Worm (Caenorhabditis elegans) whole organism, mixed stage, embryonic: ENCODE results near the gene F52D10.2.

Experiments
- M03D4.4 ChIP-seq: sonication (generic microtip); optimal IDR thresholded peaks from 2 replicates; lab custom pipeline; 2017; ENCODE audit warnings: mild to moderate bottlenecking, missing genetic modification characterization, missing compliant biosample characterization
- bed-3 ChIP-seq: fragments of 200-800 bp; sonication (Bioruptor generic); optimal IDR thresholded peaks from 3 replicates; lab custom pipeline; 2018; ENCODE audit warnings: mild to moderate bottlenecking, missing genetic modification characterization, moderate library complexity, missing compliant biosample characterization
- blmp-1 ChIP-seq: fragments of 150-350 bp; optimal IDR thresholded peaks from 2 replicates; lab custom pipeline; 2014; ENCODE audit warnings: missing biosample characterization, missing genetic modification characterization
- ceh-39 ChIP-seq: fragments of 150-350 bp; optimal IDR thresholded peaks from 2 replicates; lab custom pipeline; 2014; ENCODE audit warnings: missing biosample characterization, missing genetic modification characterization
- ceh-43 ChIP-seq: fragments of 200-800 bp; sonication (Bioruptor generic); optimal IDR thresholded peaks from 2 replicates; lab custom pipeline; 2018; ENCODE audit warnings: mild to moderate bottlenecking, missing genetic modification characterization, moderate library complexity, missing compliant biosample characterization
- ceh-83 ChIP-seq: fragments of 200-800 bp; sonication (Bioruptor generic); optimal IDR thresholded peaks from 2 replicates; lab custom pipeline; 2018; ENCODE audit warnings: mild to moderate bottlenecking, missing genetic modification characterization, missing compliant biosample characterization
- ces-1 ChIP-seq: fragments of 150-350 bp; optimal IDR thresholded peaks from 2 replicates; lab custom pipeline; 2014; ENCODE audit warnings: missing biosample characterization, missing genetic modification reagents, missing genetic modification characterization
- cnd-1 ChIP-seq: fragments of 200-800 bp; sonication (Bioruptor generic); optimal IDR thresholded peaks from 2 replicates; lab custom pipeline; 2018; ENCODE audit warnings: mild to moderate bottlenecking, missing genetic modification characterization, missing compliant biosample characterization
- drap-1 ChIP-seq: fragments of 200-800 bp; sonication (Bioruptor generic); optimal IDR thresholded peaks from 3 replicates; lab custom pipeline; 2018; ENCODE audit warnings: mild to moderate bottlenecking, missing genetic modification characterization, missing compliant biosample characterization
- elt-3 ChIP-seq: fragments of 150-350 bp; optimal IDR thresholded peaks from 2 replicates; lab custom pipeline; 2014; ENCODE audit warnings: missing biosample characterization, missing genetic modification characterization
- flh-1 ChIP-seq: fragments of 200-800 bp; sonication (Bioruptor generic); optimal IDR thresholded peaks from 2 replicates; lab custom pipeline; 2018; ENCODE audit warnings: mild to moderate bottlenecking, missing genetic modification characterization, moderate library complexity, missing compliant biosample characterization
- ham-2 ChIP-seq: fragments of 200-800 bp; sonication (Bioruptor generic); optimal IDR thresholded peaks from 2 replicates; lab custom pipeline; 2018; ENCODE audit warnings: mild to moderate bottlenecking, missing genetic modification characterization, missing compliant biosample characterization
- hlh-1 ChIP-seq: fragments of 150-350 bp; optimal IDR thresholded peaks from 2 replicates; lab custom pipeline; 2014; ENCODE audit warnings: missing biosample characterization, missing genetic modification reagents, missing genetic modification characterization
- lin-13 ChIP-seq: fragments of 150-350 bp; optimal IDR thresholded peaks from 2 replicates; lab custom pipeline; 2014; ENCODE audit warnings: missing biosample characterization, missing genetic modification characterization
- lin-32 ChIP-seq: fragments of 200-800 bp; sonication (Bioruptor generic); optimal IDR thresholded peaks from 2 replicates; lab custom pipeline; 2018; ENCODE audit warnings: mild to moderate bottlenecking, missing genetic modification characterization, missing compliant biosample characterization
- lsy-2 ChIP-seq: fragments of 150-350 bp; optimal IDR thresholded peaks from 2 replicates; lab custom pipeline; 2014; ENCODE audit warnings: missing biosample characterization, missing genetic modification characterization
- mep-1 ChIP-seq: fragments of 150-350 bp; optimal IDR thresholded peaks from 2 replicates; lab custom pipeline; 2017; ENCODE audit warnings: missing biosample characterization, missing genetic modification reagents, missing genetic modification characterization, inconsistent platforms
- mls-2 ChIP-seq: sonication (generic microtip); optimal IDR thresholded peaks from 2 replicates; lab custom pipeline; 2016; ENCODE audit warnings: mild to moderate bottlenecking, missing genetic modification characterization, moderate library complexity, missing compliant biosample characterization
- nhr-2 ChIP-seq: fragments of 150-350 bp; optimal IDR thresholded peaks from 2 replicates; lab custom pipeline; 2014; ENCODE audit warnings: missing biosample characterization, missing genetic modification characterization
- nhr-237 ChIP-seq: fragments of 150-350 bp; optimal IDR thresholded peaks from 2 replicates; lab custom pipeline; 2014; ENCODE audit warnings: missing biosample characterization, missing genetic modification characterization
- nhr-28 ChIP-seq: fragments of 150-350 bp; optimal IDR thresholded peaks from 2 replicates; lab custom pipeline; 2014; ENCODE audit warnings: missing biosample characterization, missing genetic modification characterization
- pha-4 ChIP-seq: fragments of 150-350 bp; optimal IDR thresholded peaks from 2 replicates; lab custom pipeline; 2018; ENCODE audit warnings: missing biosample characterization, missing genetic modification reagents, missing genetic modification characterization
- sem-2 ChIP-seq: fragments of 200-800 bp; sonication (Bioruptor generic); optimal IDR thresholded peaks from 2 replicates; lab custom pipeline; 2018; ENCODE audit warnings: mild to moderate bottlenecking, missing genetic modification characterization, missing compliant biosample characterization
- snpc-4 ChIP-seq: fragments of 150-350 bp; optimal IDR thresholded peaks from 2 replicates; lab custom pipeline; 2014; ENCODE audit warnings: missing biosample characterization, missing genetic modification characterization
- sptf-1 ChIP-seq: sonication (generic microtip); optimal IDR thresholded peaks from 2 replicates; lab custom pipeline; 2017; ENCODE audit warnings: mild to moderate bottlenecking, missing genetic modification characterization, moderate library complexity, missing compliant biosample characterization
- tbx-8 ChIP-seq: fragments of 200-800 bp; sonication (Bioruptor generic); optimal IDR thresholded peaks from 2 replicates; lab custom pipeline; 2018; ENCODE audit warnings: mild to moderate bottlenecking, missing genetic modification characterization, moderate library complexity, missing compliant biosample characterization
- unc-120 ChIP-seq: sonication (generic microtip); optimal IDR thresholded peaks from 2 replicates; lab custom pipeline; 2017; ENCODE audit warnings: missing genetic modification characterization, missing compliant biosample characterization; ENCODE audit not compliant: poor library complexity, severe bottlenecking
- unc-62 ChIP-seq: fragments of 150-350 bp; optimal IDR thresholded peaks from 2 replicates; lab custom pipeline; 2014; ENCODE audit warnings: missing biosample characterization, missing genetic modification reagents, missing genetic modification characterization
- zip-8 ChIP-seq: fragments of 150-350 bp; optimal IDR thresholded peaks from 2 replicates; lab custom pipeline; 2014; ENCODE audit warnings: missing biosample characterization, missing genetic modification characterization

F52D10.2 gene

ce11 chrX:11605214-11605765 is 13.8 kb upstream of the F52D10.2 start, which contains the start of gene ftt-2:
Gene ftt-2 (minus strand): TSS chrX:11605419.
- TF ChIP-seq ceh-39 (no peak), nhr-237 (no peak), bed-3 (no peak), ham-2 (GFP tag; lab: Kevin White, UChicago) (no peak), unc-62 (GFP tag; lab: Kevin White, UChicago) (no peak), drap-1 (GFP tag; lab: Kevin White, UChicago) (no peak), sptf-1 (no peak), unc-120 (no peak), M03D4.4 (tag; lab: Kevin White, UChicago) (no peak), hlh-1 (tag; lab: Kevin White, UChicago) (no peak), tbx-8 (no peak), sem-2 (GFP tag; lab: Kevin White, UChicago) (no peak)

DNA sequence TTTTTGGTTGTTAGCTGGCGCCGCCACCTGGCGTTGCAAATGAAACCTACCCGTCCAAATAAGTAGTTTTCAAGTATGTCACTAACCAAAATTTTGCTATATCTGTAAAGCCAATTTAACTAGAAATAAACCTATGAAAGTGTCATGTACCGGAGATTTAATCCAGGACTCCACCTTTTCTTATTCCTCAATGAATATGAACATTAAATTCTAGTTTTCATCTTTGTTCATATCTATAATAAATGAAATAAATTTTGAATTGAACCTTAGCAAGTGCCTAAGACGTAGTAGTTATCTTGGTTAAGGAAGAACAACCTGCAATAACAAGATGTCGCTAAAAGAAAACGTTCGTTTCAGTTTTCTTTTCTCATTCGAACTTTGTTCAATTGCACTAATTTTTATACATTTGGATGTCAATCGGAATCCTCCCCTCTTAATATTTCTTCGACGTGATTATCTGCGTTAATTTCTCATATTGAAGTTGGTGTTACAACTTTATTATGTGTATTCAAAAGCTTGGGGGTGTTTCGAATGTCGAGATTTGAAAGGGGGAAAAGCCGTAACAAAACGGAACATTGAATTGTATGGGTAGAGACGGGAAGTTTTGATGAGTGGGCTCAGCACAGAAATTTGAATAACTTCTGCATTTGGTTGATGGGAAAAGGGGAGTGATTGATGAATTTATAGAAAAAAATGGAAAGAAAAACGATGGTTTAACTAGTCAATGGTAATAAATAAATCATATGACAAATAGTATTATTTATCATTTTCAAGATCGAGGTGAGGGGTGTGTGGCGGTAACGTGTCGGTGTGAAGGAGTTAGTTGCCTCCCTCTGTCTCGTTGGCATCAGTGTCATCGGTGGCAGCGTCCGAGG is 12.0 kb upstream of the F52D10.2 start:
- TF ChIP-seq ceh-83 (GFP tag; lab: Kevin White, UChicago) = peak; percentile 54
- no peak for TF ChIP-seq cnd-1 (tag; lab: Kevin White, UChicago)
- no peak for TF ChIP-seq lin-13
- TF ChIP-seq ceh-43 (GFP tag; lab: Kevin White, UChicago) = no peak
- peak; percentile 61 for TF ChIP-seq ces-1
- TF ChIP-seq snpc-4 (tag; lab: Kevin White, UChicago) = no peak
- TF ChIP-seq unc-120 = no peak
- peak; percentile 23 for TF ChIP-seq sptf-1
- TF ChIP-seq, all 35 proteins: peak for 3

ce11 chrX:11600488-11601106 is 9.1 kb upstream of the F52D10.2 start:
- TF ChIP-seq bed-3 (no peak), mep-1 (tag; lab: Kevin White, UChicago) (peak; percentile 12), ceh-39 (no peak), ceh-83 (GFP tag; lab: Kevin White, UChicago) (no peak), lsy-2 (no peak), blmp-1 (tag; lab: Kevin White, UChicago) (no peak), ces-1 (no peak), unc-120 (no peak), drap-1 (GFP tag; lab: Kevin White, UChicago) (peak; percentile 1), nhr-28 (no peak), ham-2 (GFP tag; lab: Kevin White, UChicago) (peak; percentile 82), pha-4 (peak; percentile 29), lin-32 (GFP tag; lab: Kevin White, UChicago) (no peak), cnd-1 (tag; lab: Kevin White, UChicago) (no peak), elt-3 (tag; lab: Kevin White, UChicago) (no peak), zip-8 (tag; lab: Kevin White, UChicago) (no peak), flh-1 (no peak)

- TF ChIP-seq lin-32 (GFP tag; lab: Kevin White, UChicago) = no peak
- peak; percentile 24 for TF ChIP-seq ces-1
- TF ChIP-seq, all 35 proteins: peak for 1
Measured at ce11 chrX:11598839-11599238, 7.3 kb upstream of the F52D10.2 start.

DNA sequence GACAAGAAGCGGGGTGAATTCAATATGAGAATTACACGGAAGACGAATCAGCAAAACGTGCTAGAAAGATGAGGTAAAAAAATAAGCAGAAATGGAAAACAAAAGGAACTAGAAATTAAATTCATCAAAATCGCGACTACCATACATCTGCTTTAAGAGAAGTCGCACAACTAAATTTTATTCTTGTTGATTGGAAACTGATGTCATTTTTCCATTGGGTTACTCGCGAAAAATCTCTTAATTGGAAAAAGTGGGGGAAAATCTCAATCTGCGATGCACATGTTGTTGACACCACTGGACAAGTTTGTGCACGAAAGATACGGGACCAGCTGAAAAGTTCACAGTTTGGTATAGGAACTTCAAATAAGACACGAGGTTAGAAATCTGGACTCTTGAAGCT is 5.4 kb upstream of the F52D10.2 start:
- TF ChIP-seq ham-2 (GFP tag; lab: Kevin White, UChicago) (no peak), mls-2 (tag; lab: Kevin White, UChicago) (no peak), unc-120 (no peak), unc-62 (GFP tag; lab: Kevin White, UChicago) (no peak), mep-1 (tag; lab: Kevin White, UChicago) (no peak), nhr-237 (no peak)

ce11 chrX:11592539-11592938 is 1.0 kb upstream of the F52D10.2 start:
- TF ChIP-seq M03D4.4 (tag; lab: Kevin White, UChicago) (no peak), nhr-2 (tag; lab: Kevin White, UChicago) (no peak), flh-1 (no peak)
